Worm (Caenorhabditis elegans) whole organism, L1 larva: ENCODE results near the gene ZK550.6.
"Not testable (repeated sequence)": the region's sequence is repeated elsewhere in the genome, so short reads cannot be mapped to it uniquely, and the experiment has no call there.

Experiments used
- aly-2 ChIP-seq: fragments of 150-350 bp; optimal IDR thresholded peaks from 2 replicates; lab custom pipeline; 2014; ENCODE audit warnings: missing biosample characterization, missing genetic modification characterization
- blmp-1 ChIP-seq: fragments of 150-350 bp; optimal IDR thresholded peaks from 2 replicates; lab custom pipeline; 2014; ENCODE audit warnings: missing biosample characterization, missing genetic modification characterization
- ces-1 ChIP-seq: fragments of 150-350 bp; optimal IDR thresholded peaks from 2 replicates; lab custom pipeline; 2014; ENCODE audit warnings: missing biosample characterization, missing genetic modification reagents, missing genetic modification characterization
- dpl-1 ChIP-seq, 3 experiments: fragments of 150-350 bp in 2 of 3; sonication (generic microtip) in 1 of 3; optimal IDR thresholded peaks; 2 replicates each; lab custom pipeline; 2014 to 2017; ENCODE audit warnings: missing biosample characterization in 3 of 3, missing genetic modification characterization in 3 of 3, missing genetic modification reagents in 3 of 3
- dsc-1 ChIP-seq: sonication (generic microtip); optimal IDR thresholded peaks from 2 replicates; lab custom pipeline; 2016; ENCODE audit warnings: mild to moderate bottlenecking, missing genetic modification characterization, missing compliant biosample characterization
- efl-1 ChIP-seq, 4 experiments: fragments of 150-350 bp; optimal IDR thresholded peaks in 3 of 4; peaks in 1 of 4; 1 replicate in 1 of 4; 2 replicates in 3 of 4; lab custom pipeline; 2014; ENCODE audit warnings: missing biosample characterization in 2 of 4, missing genetic modification characterization in 2 of 4, missing genetic modification reagents in 2 of 4
- egl-13 ChIP-seq: sonication (generic microtip); optimal IDR thresholded peaks from 2 replicates; lab custom pipeline; 2016; ENCODE audit warnings: missing genotype, missing genetic modification reagents, missing genetic modification characterization, missing compliant biosample characterization
- egl-27 ChIP-seq, 2 experiments: fragments of 150-350 bp in 1 of 2; sonication (generic microtip); optimal IDR thresholded peaks; 3 replicates each; lab custom pipeline; 2017 to 2018; ENCODE audit warnings: missing biosample characterization in 2 of 2, missing genetic modification characterization in 2 of 2, missing genetic modification reagents in 2 of 2
- elt-2 ChIP-seq: sonication (generic microtip); optimal IDR thresholded peaks from 2 replicates; lab custom pipeline; 2016; ENCODE audit warnings: missing genetic modification characterization, mild to moderate bottlenecking, inconsistent platforms, missing compliant biosample characterization, missing genetic modification reagents
- fkh-8 ChIP-seq: sonication (generic microtip); optimal IDR thresholded peaks from 2 replicates; lab custom pipeline; 2016; ENCODE audit warnings: mild to moderate bottlenecking, missing genetic modification characterization, missing compliant biosample characterization
- hpl-2 ChIP-seq: fragments of 150-350 bp; optimal IDR thresholded peaks from 2 replicates; lab custom pipeline; 2014; ENCODE audit warnings: missing biosample characterization, missing genetic modification reagents, missing genetic modification characterization
- irx-1 ChIP-seq: sonication (generic microtip); optimal IDR thresholded peaks from 2 replicates; lab custom pipeline; 2016; ENCODE audit warnings: missing genetic modification characterization, missing compliant biosample characterization
- jun-1 ChIP-seq: fragments of 150-350 bp; optimal IDR thresholded peaks from 2 replicates; lab custom pipeline; 2014; ENCODE audit warnings: missing biosample characterization, missing genetic modification reagents, missing genetic modification characterization
- lin-35 ChIP-seq, 2 experiments: fragments of 150-350 bp; optimal IDR thresholded peaks; 2 replicates each; lab custom pipeline; 2014; ENCODE audit warnings: missing biosample characterization in 2 of 2, missing genetic modification characterization in 2 of 2, missing genetic modification reagents in 2 of 2
- mep-1 ChIP-seq: fragments of 150-350 bp; optimal IDR thresholded peaks from 2 replicates; lab custom pipeline; 2014; ENCODE audit warnings: missing biosample characterization, missing genetic modification characterization
- nhr-19 ChIP-seq: fragments of 200-800 bp; sonication (Bioruptor generic); conservative IDR thresholded peaks from 2 replicates; pipeline ENCODE4 v1.3.6; 2022; ENCODE audit warnings: missing genetic modification characterization, missing compliant biosample characterization
- nhr-47 ChIP-seq: sonication (generic microtip); optimal IDR thresholded peaks from 2 replicates; lab custom pipeline; 2016; ENCODE audit warnings: mild to moderate bottlenecking, missing genetic modification characterization, moderate library complexity, missing compliant biosample characterization
- nhr-76 ChIP-seq: sonication (generic microtip); optimal IDR thresholded peaks from 2 replicates; lab custom pipeline; 2017; ENCODE audit warnings: missing biosample characterization, missing genetic modification characterization
- nhr-90 ChIP-seq: sonication (generic microtip); optimal IDR thresholded peaks from 2 replicates; lab custom pipeline; 2016; ENCODE audit warnings: mild to moderate bottlenecking, missing genetic modification characterization, missing compliant biosample characterization; ENCODE audit not compliant: poor library complexity
- pax-3 ChIP-seq: fragments of 200-800 bp; sonication (Bioruptor generic); optimal IDR thresholded peaks from 2 replicates; lab custom pipeline; 2018; ENCODE audit warnings: mild to moderate bottlenecking, missing genetic modification characterization, moderate library complexity, missing compliant biosample characterization
- pqm-1 ChIP-seq: sonication (generic microtip); optimal IDR thresholded peaks from 3 replicates; lab custom pipeline; 2017; ENCODE audit warnings: missing biosample characterization, missing genetic modification characterization
- sptf-1 ChIP-seq: fragments of 150-350 bp; optimal IDR thresholded peaks from 2 replicates; lab custom pipeline; 2014; ENCODE audit warnings: missing biosample characterization, missing genetic modification characterization
- swsn-7 ChIP-seq: sonication (generic microtip); optimal IDR thresholded peaks from 2 replicates; lab custom pipeline; 2016; ENCODE audit warnings: missing genetic modification characterization, missing compliant biosample characterization
- tlp-1 ChIP-seq: fragments of 150-350 bp; optimal IDR thresholded peaks from 2 replicates; lab custom pipeline; 2014; ENCODE audit warnings: missing biosample characterization, missing genetic modification characterization

The ZK550.6 gene

DNA sequence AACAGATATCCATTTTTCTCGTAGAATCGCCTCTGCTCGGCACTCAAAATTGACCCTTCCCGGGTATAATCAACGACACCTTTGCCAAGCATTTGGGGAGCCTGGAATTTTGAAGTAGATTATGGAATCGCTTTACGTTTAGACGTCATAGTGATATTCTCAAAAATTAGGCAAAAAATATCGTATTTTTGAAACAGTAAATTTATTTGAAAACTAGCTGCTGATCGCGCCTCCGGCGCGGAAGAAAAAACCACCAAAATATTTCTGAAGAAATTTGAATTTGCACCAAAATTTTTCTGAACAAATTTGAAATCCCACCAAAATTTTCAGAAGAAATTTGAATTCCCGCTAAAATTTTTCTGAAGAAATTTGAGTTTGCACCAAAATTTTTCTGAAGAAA lies at the start of gene ZK550.6:
TSS of gene ZK550.6 (minus strand) at position 101 of the 400 bp plus-strand sequence.
- TF ChIP-seq efl-1 (optimal IDR thresholded peaks at IDR 0.05; lab: Kevin White, UChicago) (no peak), efl-1 (GFP tag; optimal IDR thresholded peaks at IDR 0.05 in 1 of 2; lab: Kevin White, UChicago) (peak in 1 of 2 experiments; percentile 6), pax-3 (tag; lab: Kevin White, UChicago) (no peak)

DNA sequence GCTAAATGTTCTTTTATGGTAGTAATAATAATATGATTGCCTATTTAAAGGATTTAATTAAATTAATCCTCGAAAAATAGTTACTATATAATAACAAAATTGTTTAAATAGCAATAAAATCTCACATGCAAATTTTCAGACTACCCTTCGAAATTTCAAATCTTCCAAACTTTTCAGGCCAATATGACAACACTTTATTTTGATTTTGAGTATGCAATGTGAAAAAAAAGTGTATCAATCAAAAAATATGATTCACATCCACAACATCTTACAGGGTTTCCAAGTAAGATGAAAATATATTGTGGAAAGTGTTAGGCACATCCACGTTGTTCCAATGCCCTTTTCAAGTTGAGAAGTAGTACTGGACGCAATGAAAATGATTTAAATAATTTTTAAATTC lies 49.6 kb upstream of the ZK550.6 start, which contains the start of gene snf-9:
TSS of gene snf-9 (plus strand) at position 301 of the 400 bp plus-strand sequence.
- TF ChIP-seq aly-2, result no peak
- TF ChIP-seq tlp-1 (tag; lab: Kevin White, UChicago), result no peak
- no peak for TF ChIP-seq nhr-76 (tag; lab: Kevin White, UChicago)
- no peak for TF ChIP-seq dsc-1 (tag; lab: Kevin White, UChicago)
- TF ChIP-seq, all 84 proteins: peak for 0

DNA sequence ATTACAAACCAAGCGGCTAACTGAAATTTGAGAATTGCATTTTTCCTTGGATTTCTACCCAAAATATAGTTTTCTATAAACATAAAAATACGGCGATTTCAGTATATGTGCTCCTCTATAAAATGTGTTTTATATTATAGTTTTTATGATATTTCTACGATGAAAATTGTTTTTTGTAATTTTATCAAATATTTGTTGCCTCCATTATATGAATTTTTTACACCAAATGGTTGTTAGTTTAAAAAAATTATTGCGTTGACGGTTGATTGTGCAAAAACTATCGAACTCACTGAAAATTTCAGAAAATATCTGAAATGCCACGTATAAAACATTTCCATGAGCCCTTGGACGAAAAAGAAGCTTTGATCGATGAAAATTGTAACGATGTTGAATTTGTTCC lies 45.9 kb upstream of the ZK550.6 start, which contains the start of gene T28F3.9:
TSS of gene T28F3.9 (plus strand) at position 301 of the 400 bp plus-strand sequence.
- TF ChIP-seq blmp-1 (tag; lab: Kevin White, UChicago), result no peak
- no peak for TF ChIP-seq egl-13 (tag; lab: Kevin White, UChicago)
- TF ChIP-seq efl-1 (optimal IDR thresholded peaks at IDR 0.05; lab: Kevin White, UChicago), result no peak
- peak in 1 of 2 experiments; percentile 35 for TF ChIP-seq efl-1 (GFP tag; optimal IDR thresholded peaks at IDR 0.05 in 1 of 2; lab: Kevin White, UChicago)
- TF ChIP-seq egl-27 (tag; optimal IDR thresholded peaks at IDR 0.05; lab: Kevin White, UChicago), result no peak

DNA sequence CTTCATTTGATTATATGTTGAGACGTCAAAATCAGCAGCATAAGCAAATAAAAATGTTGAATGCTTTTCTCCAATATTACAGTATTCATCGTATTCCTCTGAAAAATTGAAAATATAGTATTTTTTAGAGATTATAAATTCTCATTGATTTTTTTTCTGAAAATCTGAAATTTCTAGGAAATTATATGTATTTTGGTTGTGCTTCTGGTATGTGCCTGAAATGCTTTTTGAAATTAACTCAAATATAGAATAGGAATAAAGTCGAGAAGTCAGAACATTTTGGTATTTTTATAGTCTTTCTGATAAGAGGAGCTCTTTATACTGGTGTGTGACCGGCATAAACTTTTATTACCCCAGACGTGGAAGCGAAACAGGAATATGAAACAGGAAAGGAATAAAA lies 44.9 kb upstream of the ZK550.6 start, which contains the start of gene T28F3.8:
TSS of gene T28F3.8 (minus strand) at position 101 of the 400 bp plus-strand sequence.
- TF ChIP-seq ces-1 (GFP tag; lab: Kevin White, UChicago); irx-1; tlp-1 (tag; lab: Kevin White, UChicago): not testable (repeated sequence)

DNA sequence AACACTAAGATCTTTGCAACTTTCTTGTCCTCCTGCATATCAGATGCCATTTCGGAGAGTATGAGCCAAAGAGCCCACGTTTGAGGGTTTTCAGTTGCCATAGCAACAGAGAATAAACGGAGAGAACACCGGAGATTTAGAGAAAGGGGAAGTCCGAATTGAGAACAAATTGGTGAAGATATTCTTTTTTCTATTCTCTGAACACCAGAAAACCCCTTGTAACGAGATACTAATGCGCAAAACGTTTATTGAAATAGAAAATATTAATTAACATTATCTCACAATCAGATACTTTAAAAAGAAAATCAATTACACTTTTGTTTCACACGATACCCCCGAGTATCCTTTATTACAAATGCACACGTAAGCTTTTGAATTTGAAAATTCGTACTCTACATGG lies 39.6 kb upstream of the ZK550.6 start, which contains the start of gene ifta-2:
TSS of gene ifta-2 (minus strand) at position 101 of the 400 bp plus-strand sequence.
- TF ChIP-seq ces-1 (GFP tag; lab: Kevin White, UChicago), result no peak
- TF ChIP-seq fkh-8, result peak; percentile 29
- TF ChIP-seq, all 84 proteins: peak for 1

DNA sequence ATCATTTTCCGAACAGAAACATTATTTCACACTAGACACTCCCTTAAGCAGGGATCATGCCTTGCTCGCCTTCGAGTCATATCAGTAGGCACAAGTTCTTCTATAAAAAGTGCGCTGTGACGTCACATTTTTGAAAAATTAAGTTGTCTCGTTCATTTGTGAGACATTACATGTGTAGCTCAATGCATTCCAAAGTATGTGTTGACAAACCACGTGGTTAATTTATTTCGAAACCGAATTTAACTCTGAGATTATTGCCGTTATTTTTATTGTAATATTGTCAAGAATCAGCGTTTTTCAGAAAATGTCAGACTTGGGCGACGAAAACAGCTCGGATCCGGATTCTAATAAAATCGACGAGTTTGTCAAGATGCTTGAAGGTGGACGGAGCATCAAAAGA lies 32.2 kb upstream of the ZK550.6 start, which contains the start of gene T28F3.5:
TSS of gene T28F3.5 (plus strand) at position 301 of the 400 bp plus-strand sequence.
- TF ChIP-seq hpl-2 (no peak), nhr-76 (tag; lab: Kevin White, UChicago) (no peak), mep-1 (no peak), efl-1 (optimal IDR thresholded peaks at IDR 0.05; lab: Kevin White, UChicago) (no peak), efl-1 (GFP tag; optimal IDR thresholded peaks at IDR 0.05 in 1 of 2; lab: Kevin White, UChicago) (peak in 1 of 2 experiments; percentile 84), sptf-1 (tag; lab: Kevin White, UChicago) (no peak), nhr-19 (GFP tag; lab: Robert Waterston, UW) (no peak)

DNA sequence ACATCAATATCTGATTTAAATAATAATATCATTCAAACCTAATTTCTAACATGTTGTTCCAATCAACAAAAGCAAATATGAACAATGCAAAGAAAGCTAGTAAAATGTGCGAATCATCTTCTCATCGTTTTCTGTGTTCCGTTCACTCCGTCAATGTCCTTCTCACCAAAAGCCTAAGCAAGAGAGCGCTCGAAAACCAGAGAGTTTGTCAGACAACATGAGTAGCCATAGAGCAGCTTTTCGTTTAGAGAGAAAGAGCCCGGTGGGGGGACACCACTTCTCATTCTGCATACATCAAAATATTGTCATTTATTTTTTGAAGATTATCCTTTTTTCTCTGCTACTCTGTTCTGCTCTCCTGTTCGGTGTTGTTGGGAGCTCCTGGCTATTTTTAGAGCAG lies 31.4 kb upstream of the ZK550.6 start:
- TF ChIP-seq nhr-90 (tag; lab: Kevin White, UChicago) (no peak), lin-35 (GFP tag; optimal IDR thresholded peaks at IDR 0.05; lab: Kevin White, UChicago) (peak in 1 of 2 experiments; percentile 36), fkh-8 (peak; percentile 27), pqm-1 (tag; lab: Kevin White, UChicago) (no peak), dsc-1 (tag; lab: Kevin White, UChicago) (peak; percentile 62), dpl-1 (GFP tag; optimal IDR thresholded peaks at IDR 0.05; lab: Kevin White, UChicago) (peak in 1 of 3 experiments; percentile 27), efl-1 (optimal IDR thresholded peaks at IDR 0.05; lab: Kevin White, UChicago) (no peak), efl-1 (GFP tag; optimal IDR thresholded peaks at IDR 0.05 in 1 of 2; lab: Kevin White, UChicago) (peak in 1 of 2 experiments; percentile 77), nhr-47 (tag; lab: Kevin White, UChicago) (peak; percentile 11), jun-1 (tag; lab: Kevin White, UChicago) (no peak), elt-2 (tag; lab: Kevin White, UChicago) (no peak), hpl-2 (no peak)

DNA sequence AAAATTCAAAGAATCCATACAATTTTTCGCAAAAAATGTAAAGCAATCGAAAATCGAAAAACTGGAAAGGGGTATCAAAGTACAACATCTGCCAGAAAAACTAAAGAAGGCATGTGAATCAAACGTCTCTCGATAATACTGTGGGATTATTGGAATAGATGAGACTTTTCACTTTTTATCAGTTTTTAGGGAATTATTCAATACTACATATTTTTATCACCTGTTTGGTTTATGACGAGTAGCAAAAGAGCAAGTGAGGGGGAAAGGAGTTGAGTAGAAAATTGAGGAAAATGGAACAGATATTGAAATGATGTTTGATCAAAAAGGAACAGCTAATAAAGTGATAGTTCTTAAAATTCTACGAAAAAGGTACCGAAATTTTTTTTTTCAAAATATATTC lies 30.8 kb upstream of the ZK550.6 start:
- TF ChIP-seq fkh-8, result no peak
- no peak for TF ChIP-seq swsn-7 (tag; lab: Kevin White, UChicago)
- peak; percentile 41 for TF ChIP-seq elt-2 (tag; lab: Kevin White, UChicago)
